Fruit fly (Drosophila melanogaster): Measurements from ENCODE around the gene MTF-1.

MTF-1 gene

DNA sequence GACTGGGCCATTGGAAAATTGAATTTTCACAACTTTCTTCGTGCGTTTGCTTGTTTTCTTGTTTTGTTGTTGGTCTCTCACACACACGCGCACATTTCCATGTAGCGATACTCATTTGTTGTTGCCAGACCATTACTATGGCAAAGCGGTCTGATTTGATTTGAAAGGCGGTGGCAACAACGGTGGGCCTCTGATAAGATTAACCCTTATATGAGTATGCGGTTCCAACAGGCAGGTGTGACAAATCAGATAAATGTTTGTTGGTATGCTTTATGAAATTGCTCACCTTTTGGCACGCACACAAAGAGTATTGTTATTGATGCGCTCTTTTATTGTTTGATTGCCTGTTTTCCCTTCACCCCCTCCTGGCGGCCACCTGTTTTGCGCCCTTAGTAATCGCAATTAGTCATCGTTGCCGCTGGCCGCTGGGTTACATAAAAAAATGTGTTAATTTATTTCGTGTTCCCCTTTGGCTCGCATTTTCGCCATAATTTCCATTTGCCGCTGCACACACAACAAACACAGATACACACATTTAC is 17.2 kb downstream of the MTF-1 start:
- peak; percentile 39 for TF ChIP-seq CG17801 (GFP tag; optimal IDR thresholded peaks at IDR 0.05; ENCODE audit: partially characterized antibody)

DNA sequence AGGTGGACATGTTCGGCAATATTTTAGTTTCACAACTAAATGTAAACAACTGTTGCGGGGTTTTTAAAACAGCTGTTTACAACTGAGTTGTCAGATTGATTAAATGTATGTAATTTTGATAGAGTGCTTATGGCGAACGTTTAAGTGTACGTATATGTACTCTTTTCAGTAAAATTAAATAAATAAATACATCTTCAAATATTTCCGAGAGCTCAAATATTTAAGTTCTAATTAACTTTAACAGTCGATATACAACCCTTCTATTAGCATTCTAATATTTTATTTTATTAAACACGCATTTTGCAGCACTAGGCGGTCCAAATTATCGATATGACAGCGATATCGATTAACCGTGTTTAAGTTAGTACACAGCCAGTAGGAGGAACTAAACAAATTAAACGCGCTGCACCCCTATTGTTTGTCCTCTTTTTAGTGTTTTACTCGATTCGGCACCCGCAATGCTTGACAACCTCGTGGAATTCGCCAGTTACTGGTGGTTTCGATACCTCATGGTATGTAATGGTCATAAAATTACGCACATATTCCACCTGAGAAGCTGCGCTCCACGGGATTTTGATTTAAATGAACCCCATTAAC is 21.5 kb downstream of the MTF-1 start, which contains the start of the genes CG3448 and ghi:
Gene CG3448, minus strand, starts transcription at position 51 of the 597 bp plus-strand sequence.
Gene ghi, plus strand, starts transcription at position 355 of the 597 bp plus-strand sequence.
- peak; percentile 73 for TF ChIP-seq CG17801 (GFP tag; optimal IDR thresholded peaks at IDR 0.05; ENCODE audit: partially characterized antibody)

- TF ChIP-seq CG17801 (GFP tag; optimal IDR thresholded peaks at IDR 0.05; ENCODE audit: partially characterized antibody), result no peak
Observed at dm6 chr3L:9452422-9452821, 22.3 kb downstream of the MTF-1 start.

DNA sequence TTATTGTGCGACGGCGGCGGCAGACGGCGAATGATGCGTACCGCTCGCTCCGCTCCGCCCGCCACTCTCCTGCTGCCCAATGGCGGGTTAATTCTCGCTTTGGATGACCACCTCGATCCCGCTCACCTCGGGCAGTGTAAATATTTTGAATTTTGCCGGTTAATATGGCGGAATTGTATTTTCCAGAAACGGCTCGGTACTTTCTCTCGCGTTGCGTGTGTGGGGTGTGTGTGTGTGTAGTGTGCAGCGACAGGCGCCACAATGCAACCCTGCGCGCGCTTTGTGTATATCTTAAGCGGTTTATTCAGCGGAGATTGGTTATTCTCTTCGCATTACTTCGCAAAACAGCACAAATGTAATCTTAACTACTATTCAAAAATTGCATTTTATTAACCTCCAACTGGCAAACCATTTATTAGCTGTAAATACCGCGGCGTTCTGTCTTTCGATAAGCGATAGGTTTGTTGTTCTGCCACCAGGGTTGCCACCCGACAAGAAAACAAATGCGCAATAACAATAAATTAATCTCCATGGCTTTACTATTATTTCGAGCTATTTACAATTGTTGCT is 25.8 kb downstream of the MTF-1 start, which contains the start of the genes phol and CG3552:
Gene phol, minus strand, starts transcription at position 463 of the 570 bp plus-strand sequence.
Gene CG3552, plus strand, starts transcription at position 500 of the 570 bp plus-strand sequence.
- peak; percentile 9 for TF ChIP-seq CG17801 (GFP tag; optimal IDR thresholded peaks at IDR 0.05; ENCODE audit: partially characterized antibody)

DNA sequence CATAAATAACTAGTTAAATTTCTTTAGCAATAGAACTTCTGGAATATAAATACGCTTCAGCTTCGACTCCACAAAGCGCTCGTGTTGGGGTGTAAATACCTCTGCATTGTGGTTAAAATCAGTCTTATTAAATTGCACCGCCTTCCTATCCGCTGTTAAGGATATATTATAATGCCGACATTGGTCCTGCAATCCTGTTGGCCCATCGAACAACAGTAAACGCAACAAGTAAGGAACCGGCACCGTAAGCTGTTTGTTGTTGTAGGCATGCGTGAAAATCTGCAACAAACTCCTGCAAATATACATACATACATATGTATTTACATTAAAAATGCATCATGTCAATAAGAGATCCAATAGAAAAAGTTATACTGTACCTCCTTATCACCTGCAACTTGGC is 26.3 kb downstream of the MTF-1 start:
- no peak for TF ChIP-seq CG17801 (GFP tag; optimal IDR thresholded peaks at IDR 0.05; ENCODE audit: partially characterized antibody)

- peak; percentile 94 for TF ChIP-seq CG17801 (GFP tag; optimal IDR thresholded peaks at IDR 0.05; ENCODE audit: partially characterized antibody)
Observed at dm6 chr3L:9457619-9458092, 27.5 kb downstream of the MTF-1 start, which contains the start of gene CG3437. Gene CG3437 (minus strand): TSS chr3L:9457669.

dm6 chr3L:9460775-9461491 is 30.8 kb downstream of the MTF-1 start, which contains the start of the genes CG3434 and CG44838:
Gene CG3434 (minus strand): TSS chr3L:9460799.
Gene CG44838 (plus strand): TSS chr3L:9461050.
- peak; percentile 82 for TF ChIP-seq CG17801 (GFP tag; optimal IDR thresholded peaks at IDR 0.05; ENCODE audit: partially characterized antibody)

DNA sequence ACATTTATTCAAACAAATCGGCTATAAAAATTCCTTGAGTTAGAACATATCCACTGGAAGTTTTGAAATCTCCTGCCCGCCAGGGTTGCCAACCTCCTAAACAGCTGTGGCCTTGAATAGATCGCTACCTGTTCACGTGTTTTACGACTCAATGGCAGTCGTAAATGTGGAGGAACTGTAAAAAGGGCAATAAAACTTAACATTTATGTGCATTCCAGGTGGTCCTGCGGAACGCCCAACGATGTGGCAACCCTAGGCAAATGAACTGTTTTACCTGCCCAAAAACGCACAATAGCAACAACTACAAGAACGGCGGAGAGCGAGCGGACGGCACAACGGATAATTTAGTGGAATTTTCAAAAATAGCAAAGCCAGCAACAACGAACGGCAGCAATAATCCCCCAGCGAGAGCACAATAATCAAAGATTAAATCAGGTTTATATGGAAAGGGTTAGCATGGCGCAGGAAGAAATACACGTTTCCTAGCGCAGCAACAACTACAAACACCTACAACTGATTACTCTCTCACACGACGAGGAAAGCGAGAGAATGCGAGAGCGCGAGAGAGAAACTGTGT is 31.6 kb downstream of the MTF-1 start:
- TF ChIP-seq CG17801 (GFP tag; optimal IDR thresholded peaks at IDR 0.05; ENCODE audit: partially characterized antibody), result no peak

DNA sequence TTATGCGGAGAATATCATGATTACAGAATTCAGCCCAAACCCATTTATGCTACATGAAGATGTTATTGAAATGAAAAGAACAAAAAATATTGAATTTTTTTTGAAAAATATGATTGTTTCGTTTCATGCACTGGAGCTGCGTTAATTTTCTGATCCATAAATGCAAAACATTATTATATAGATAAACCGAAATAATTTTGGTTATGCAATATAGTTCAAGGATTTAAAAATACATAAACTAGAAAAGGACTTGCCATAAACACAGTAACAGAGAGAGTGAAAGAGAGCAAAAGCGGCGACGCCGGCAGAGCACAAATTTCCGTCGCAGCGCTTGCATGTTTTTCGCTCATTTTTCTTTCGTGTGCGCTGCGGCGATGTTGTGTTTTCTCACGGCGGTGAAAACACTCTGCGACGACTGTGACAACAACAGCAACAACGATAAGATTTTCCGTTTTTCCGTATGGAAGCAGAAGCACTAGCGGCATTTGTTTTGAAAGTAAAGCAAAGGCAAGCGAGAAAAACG is 32.2 kb downstream of the MTF-1 start:
- TF ChIP-seq CG17801 (GFP tag; optimal IDR thresholded peaks at IDR 0.05; ENCODE audit: partially characterized antibody), result peak; percentile 89

dm6 chr3L:9462794-9463193 is 32.7 kb downstream of the MTF-1 start:
- no peak for TF ChIP-seq CG17801 (GFP tag; optimal IDR thresholded peaks at IDR 0.05; ENCODE audit: partially characterized antibody)

dm6 chr3L:9465652-9466244 is 35.6 kb downstream of the MTF-1 start:
- TF ChIP-seq CG17801 (GFP tag; optimal IDR thresholded peaks at IDR 0.05; ENCODE audit: partially characterized antibody), result no peak

- TF ChIP-seq CG17801 (GFP tag; optimal IDR thresholded peaks at IDR 0.05; ENCODE audit: partially characterized antibody), result no peak
Observed at dm6 chr3L:9466595-9466994, 36.5 kb downstream of the MTF-1 start.

DNA sequence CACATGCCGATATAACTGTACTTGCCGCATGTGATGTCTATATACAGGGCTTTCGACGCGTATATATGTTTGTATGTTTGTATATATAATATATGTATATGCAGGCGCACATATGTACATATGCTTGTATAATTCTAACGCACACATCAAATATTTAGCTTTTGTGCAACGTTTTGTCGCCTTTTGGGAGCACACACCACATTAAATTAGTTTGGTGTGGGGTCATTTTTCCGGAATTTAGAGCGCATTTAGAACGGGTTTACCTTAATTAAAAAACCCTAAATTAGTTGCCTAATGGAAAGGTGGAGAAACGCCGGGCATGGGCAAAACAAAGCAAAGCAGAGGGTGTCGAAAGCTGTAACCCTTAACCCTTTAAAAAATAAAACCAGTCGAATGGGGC is 37.2 kb downstream of the MTF-1 start:
- TF ChIP-seq CG17801 (GFP tag; optimal IDR thresholded peaks at IDR 0.05; ENCODE audit: partially characterized antibody), result no peak

dm6 chr3L:9467763-9468206 is 37.7 kb downstream of the MTF-1 start:
- no peak for TF ChIP-seq CG17801 (GFP tag; optimal IDR thresholded peaks at IDR 0.05; ENCODE audit: partially characterized antibody)
